Fruit fly (Drosophila melanogaster) whole organism, embryonic: ENCODE measurements around the gene bon.

Experiments
- CG10209 ChIP-seq: fragments of 200-800 bp; sonication (Bioruptor generic); optimal IDR thresholded peaks from 3 replicates; lab custom pipeline; 2017; ENCODE audit warnings: missing biosample characterization, mild to moderate bottlenecking, missing genetic modification characterization, missing genetic modification reagents
- CG11085 ChIP-seq: fragments of 200-800 bp; sonication (Bioruptor generic); IDR thresholded peaks from 2 replicates; pipeline ENCODE4 v1.3.6; 2022; ENCODE audit warnings: missing biosample characterization, missing genetic modification characterization
- CG11695 ChIP-seq: fragments of 200-800 bp; sonication (Bioruptor generic); IDR thresholded peaks from 3 replicates; pipeline ENCODE4 v1.3.6; 2022; ENCODE audit warnings: missing biosample characterization, missing genetic modification characterization
- CG12071 ChIP-seq: fragments of 200-800 bp; sonication (Bioruptor generic); optimal IDR thresholded peaks from 3 replicates; lab custom pipeline; 2018; ENCODE audit warnings: missing biosample characterization, mild to moderate bottlenecking, missing genetic modification characterization
- CG12104 ChIP-seq: fragments of 200-800 bp; sonication (Bioruptor generic); optimal IDR thresholded peaks from 3 replicates; lab custom pipeline; 2016; ENCODE audit warnings: missing biosample characterization, missing genetic modification characterization
- CG12299 ChIP-seq: fragments of 200-800 bp; sonication (Bioruptor generic); optimal IDR thresholded peaks from 2 replicates; lab custom pipeline; 2018; ENCODE audit warnings: missing biosample characterization, mild to moderate bottlenecking, missing genetic modification characterization
- CG14965 ChIP-seq: fragments of 200-800 bp; sonication (Bioruptor generic); optimal IDR thresholded peaks from 2 replicates; lab custom pipeline; 2016; ENCODE audit warnings: missing biosample characterization, missing genetic modification characterization, borderline replicate concordance
- CG15011 ChIP-seq: fragments of 200-800 bp; sonication (Bioruptor generic); optimal IDR thresholded peaks from 3 replicates; lab custom pipeline; 2018; ENCODE audit warnings: missing biosample characterization, mild to moderate bottlenecking, missing genetic modification characterization
- CG15601 ChIP-seq: fragments of 200-800 bp; sonication (Bioruptor generic); optimal IDR thresholded peaks from 3 replicates; lab custom pipeline; 2019; ENCODE audit warnings: missing biosample characterization, mild to moderate bottlenecking, missing genetic modification characterization, moderate library complexity
- CG16813 ChIP-seq: fragments of 200-800 bp; sonication (Bioruptor generic); IDR thresholded peaks from 3 replicates; pipeline ENCODE4 v1.3.6; 2022; ENCODE audit warnings: missing biosample characterization, missing genetic modification characterization; ENCODE audit not compliant: partially characterized antibody
- CG17612 ChIP-seq: fragments of 200-800 bp; sonication (Bioruptor generic); IDR thresholded peaks from 2 replicates; pipeline ENCODE4 v1.3.6; 2022; ENCODE audit warnings: missing biosample characterization, missing genetic modification characterization
- CG18599 ChIP-seq: fragments of 200-800 bp; sonication (Bioruptor generic); optimal IDR thresholded peaks from 3 replicates; lab custom pipeline; 2017; ENCODE audit warnings: missing biosample characterization, missing genetic modification characterization, mild to moderate bottlenecking, moderate library complexity, missing genetic modification reagents
- CG34224 ChIP-seq: fragments of 200-800 bp; sonication (Bioruptor generic); IDR thresholded peaks from 3 replicates; pipeline ENCODE4 v1.3.6; 2022; ENCODE audit warnings: missing biosample characterization, missing genetic modification characterization; ENCODE audit not compliant: partially characterized antibody
- CG4730 ChIP-seq: fragments of 200-800 bp; sonication (Bioruptor generic); IDR thresholded peaks from 2 replicates; pipeline ENCODE4 v1.3.6; 2022; ENCODE audit warnings: missing biosample characterization, missing genetic modification characterization
- CG5180 ChIP-seq: fragments of 200-800 bp; sonication (Bioruptor generic); optimal IDR thresholded peaks from 3 replicates; lab custom pipeline; 2017; ENCODE audit warnings: missing biosample characterization, missing genetic modification characterization, mild to moderate bottlenecking, moderate library complexity, missing genetic modification reagents
- CG6854 ChIP-seq: fragments of 200-800 bp; sonication (Bioruptor generic); optimal IDR thresholded peaks from 3 replicates; lab custom pipeline; 2017; ENCODE audit warnings: missing biosample characterization, mild to moderate bottlenecking, missing genetic modification characterization
- CG7271 ChIP-seq: fragments of 200-800 bp; sonication (Bioruptor generic); optimal IDR thresholded peaks from 2 replicates; lab custom pipeline; 2018; ENCODE audit warnings: missing biosample characterization, mild to moderate bottlenecking, missing genetic modification characterization, moderate library complexity
- CG7745 ChIP-seq: fragments of 200-800 bp; sonication (Bioruptor generic); optimal IDR thresholded peaks from 2 replicates; lab custom pipeline; 2018; ENCODE audit warnings: missing biosample characterization, mild to moderate bottlenecking, missing genetic modification characterization, moderate library complexity
- CoRest ChIP-seq: fragments of 200-800 bp; sonication (Bioruptor generic); optimal IDR thresholded peaks from 3 replicates; lab custom pipeline; 2018; ENCODE audit warnings: missing biosample characterization, mild to moderate bottlenecking, missing genetic modification characterization, moderate library complexity
- Dek ChIP-seq: fragments of 200-800 bp; sonication (Bioruptor generic); optimal IDR thresholded peaks from 3 replicates; lab custom pipeline; 2019; ENCODE audit warnings: missing biosample characterization, mild to moderate bottlenecking, missing genetic modification characterization, moderate library complexity
- HLH4C ChIP-seq: fragments of 200-800 bp; sonication (Bioruptor generic); IDR thresholded peaks from 3 replicates; pipeline ENCODE4 v1.3.6; 2022; ENCODE audit warnings: missing biosample characterization, missing genetic modification characterization; ENCODE audit not compliant: partially characterized antibody
- Hey ChIP-seq: fragments of 200-800 bp; sonication (Bioruptor generic); optimal IDR thresholded peaks from 3 replicates; lab custom pipeline; 2018; ENCODE audit warnings: missing biosample characterization, mild to moderate bottlenecking, missing genetic modification characterization
- Hmr ChIP-seq: fragments of 200-800 bp; sonication (Bioruptor generic); optimal IDR thresholded peaks from 3 replicates; lab custom pipeline; 2017; ENCODE audit warnings: mild to moderate bottlenecking, missing biosample characterization, missing genetic modification reagents, missing genetic modification characterization
- MESR4 ChIP-seq: fragments of 200-800 bp; sonication (Bioruptor generic); optimal IDR thresholded peaks from 2 replicates; lab custom pipeline; 2018; ENCODE audit warnings: missing biosample characterization, mild to moderate bottlenecking, missing genetic modification characterization, moderate library complexity
- Med ChIP-seq: fragments of 200-800 bp; sonication (Bioruptor generic); peaks from one replicate; lab custom pipeline; 2016; ENCODE audit warnings: missing biosample characterization, missing genetic modification characterization, mild to moderate bottlenecking, inconsistent platforms, moderate library complexity
- Nf-YA ChIP-seq: fragments of 200-800 bp; sonication (Bioruptor generic); IDR thresholded peaks from 2 replicates; pipeline ENCODE4 v1.3.6; 2022; ENCODE audit warnings: missing biosample characterization, missing genetic modification characterization
- Poxn ChIP-seq: fragments of 200-800 bp; sonication (Bioruptor generic); IDR thresholded peaks from 2 replicates; pipeline ENCODE4 v1.3.6; 2022; ENCODE audit warnings: missing biosample characterization, missing genetic modification characterization
- Scr ChIP-seq: fragments of 200-800 bp; sonication (Bioruptor generic); IDR thresholded peaks from 2 replicates; pipeline ENCODE4 v1.3.6; 2022; ENCODE audit warnings: missing biosample characterization, missing genetic modification characterization; ENCODE audit not compliant: partially characterized antibody
- Sox100B ChIP-seq: fragments of 200-800 bp; sonication (Bioruptor generic); optimal IDR thresholded peaks from 3 replicates; lab custom pipeline; 2018; ENCODE audit warnings: missing biosample characterization, mild to moderate bottlenecking, missing genetic modification characterization
- YL-1 ChIP-seq: fragments of 200-800 bp; sonication (Bioruptor generic); optimal IDR thresholded peaks from 3 replicates; lab custom pipeline; 2017; ENCODE audit warnings: missing biosample characterization, mild to moderate bottlenecking, missing genetic modification characterization
- al ChIP-seq: fragments of 200-800 bp; sonication (Bioruptor generic); IDR thresholded peaks from 2 replicates; pipeline ENCODE4 v1.3.6; 2022; ENCODE audit warnings: missing biosample characterization, missing genetic modification characterization
- az2 ChIP-seq: fragments of 200-800 bp; sonication (Bioruptor generic); optimal IDR thresholded peaks from 3 replicates; lab custom pipeline; 2016; ENCODE audit warnings: missing biosample characterization, missing genetic modification characterization
- btn ChIP-seq: fragments of 200-800 bp; sonication (Bioruptor generic); optimal IDR thresholded peaks from 2 replicates; lab custom pipeline; 2016; ENCODE audit warnings: missing biosample characterization, missing genetic modification characterization
- cas ChIP-seq: fragments of 200-800 bp; sonication (Bioruptor generic); IDR thresholded peaks from 2 replicates; pipeline ENCODE4 v1.3.6; 2022; ENCODE audit warnings: missing biosample characterization, missing genetic modification characterization
- chm ChIP-seq: fragments of 200-800 bp; sonication (Bioruptor generic); IDR thresholded peaks from 2 replicates; pipeline ENCODE4 v1.3.6; 2022; ENCODE audit warnings: missing biosample characterization, missing genetic modification characterization
- danr ChIP-seq: fragments of 200-800 bp; sonication (Bioruptor generic); IDR thresholded peaks from 2 replicates; pipeline ENCODE4 v1.3.6; 2022; ENCODE audit warnings: missing biosample characterization, missing genetic modification characterization
- dm ChIP-seq: fragments of 200-800 bp; sonication (Bioruptor generic); optimal IDR thresholded peaks from 3 replicates; lab custom pipeline; 2016; ENCODE audit warnings: missing biosample characterization, missing genetic modification characterization
- fd96Cb ChIP-seq: fragments of 200-800 bp; sonication (Bioruptor generic); optimal IDR thresholded peaks from 2 replicates; lab custom pipeline; 2018; ENCODE audit warnings: missing biosample characterization, mild to moderate bottlenecking, missing genetic modification characterization, moderate library complexity
- gce ChIP-seq: fragments of 200-800 bp; sonication (Bioruptor generic); IDR thresholded peaks from 3 replicates; pipeline ENCODE4 v1.3.6; 2022; ENCODE audit warnings: missing biosample characterization, missing genetic modification characterization
- insv ChIP-seq, 2 experiments: fragments of 200-800 bp; sonication (Bioruptor generic); optimal IDR thresholded peaks; 3 replicates each; lab custom pipeline; 2016 to 2018; ENCODE audit warnings: missing biosample characterization in 2 of 2, missing genetic modification characterization in 2 of 2
- inv ChIP-seq: fragments of 200-800 bp; sonication (Bioruptor generic); IDR thresholded peaks from 2 replicates; pipeline ENCODE4 v1.3.6; 2022; ENCODE audit warnings: missing biosample characterization, missing genetic modification characterization; ENCODE audit not compliant: partially characterized antibody
- lilli ChIP-seq: fragments of 200-800 bp; sonication (Bioruptor generic); optimal IDR thresholded peaks from 3 replicates; lab custom pipeline; 2016; ENCODE audit warnings: missing biosample characterization, missing genetic modification characterization
- mirr ChIP-seq: fragments of 200-800 bp; sonication (Bioruptor generic); optimal IDR thresholded peaks from 3 replicates; lab custom pipeline; 2018; ENCODE audit warnings: missing biosample characterization, mild to moderate bottlenecking, missing genetic modification characterization
- sens ChIP-seq: fragments of 200-800 bp; sonication (Bioruptor generic); peaks from one replicate; lab custom pipeline; 2016; ENCODE audit warnings: missing biosample characterization, missing genetic modification characterization
- sob ChIP-seq: fragments of 200-800 bp; sonication (Bioruptor generic); IDR thresholded peaks from 2 replicates; pipeline ENCODE4 v1.3.6; 2022; ENCODE audit warnings: missing biosample characterization, missing genetic modification characterization
- unc-4 ChIP-seq: fragments of 200-800 bp; sonication (Bioruptor generic); IDR thresholded peaks from 2 replicates; pipeline ENCODE4 v1.3.6; 2022; ENCODE audit warnings: missing biosample characterization, missing genetic modification characterization; ENCODE audit not compliant: partially characterized antibody
- vvl ChIP-seq: fragments of 200-800 bp; sonication (Bioruptor generic); IDR thresholded peaks from 2 replicates; pipeline ENCODE4 v1.3.6; 2022; ENCODE audit warnings: missing biosample characterization, missing genetic modification characterization
- wek ChIP-seq: fragments of 200-800 bp; sonication (Bioruptor generic); optimal IDR thresholded peaks from 3 replicates; lab custom pipeline; 2018; ENCODE audit warnings: missing biosample characterization, mild to moderate bottlenecking, missing genetic modification characterization, moderate library complexity
- zf30C ChIP-seq: fragments of 200-800 bp; sonication (Bioruptor generic); optimal IDR thresholded peaks from 3 replicates; lab custom pipeline; 2018; ENCODE audit warnings: missing biosample characterization, mild to moderate bottlenecking, missing genetic modification characterization
- zfh1 ChIP-seq: fragments of 200-800 bp; sonication (Bioruptor generic); IDR thresholded peaks from 3 replicates; pipeline ENCODE4 v1.3.6; 2022; ENCODE audit warnings: missing biosample characterization, missing genetic modification characterization
- zfh2 ChIP-seq: fragments of 200-800 bp; sonication (Bioruptor generic); optimal IDR thresholded peaks from 2 replicates; lab custom pipeline; 2016; ENCODE audit warnings: missing biosample characterization, missing genetic modification characterization

Gene bon

dm6 chr3R:20558106-20558489, 34.8 kb upstream of the bon start (continued):
- TF ChIP-seq CG12104 (GFP tag; lab: Kevin White, UChicago): no peak
- TF ChIP-seq CoRest (tag; lab: Kevin White, UChicago): no peak
- 0 out of 2 replicates have a peak, but pooled peaks have one; percentile 16 for TF ChIP-seq Nf-YA (GFP tag; lab: Robert Waterston, UW)
- TF ChIP-seq CG17612: no peak
- TF ChIP-seq CG6854: no peak
- peak; percentile 7 for TF ChIP-seq zfh2 (GFP tag; lab: Kevin White, UChicago)
- 0 out of 2 replicates have a peak, but pooled peaks have one; percentile 8 for TF ChIP-seq CG11085 (GFP tag; lab: Robert Waterston, UW)
- TF ChIP-seq zf30C: no peak
- peak; percentile 37 for TF ChIP-seq wek
- peak; percentile 47 for TF ChIP-seq Scr (GFP tag; lab: Robert Waterston, UW)
- TF ChIP-seq fd96Cb (tag; lab: Kevin White, UChicago): no peak
- TF ChIP-seq CG7271 (tag; lab: Kevin White, UChicago): no peak
- TF ChIP-seq Med (GFP tag; lab: Kevin White, UChicago): peak; percentile 61
- TF ChIP-seq insv (GFP tag; optimal IDR thresholded peaks at IDR 0.05; lab: Kevin White, UChicago): no peak
- TF ChIP-seq Poxn (GFP tag; lab: Robert Waterston, UW): no peak
- peak; percentile 47 for TF ChIP-seq inv (GFP tag; lab: Robert Waterston, UW)
- TF ChIP-seq CG7745: no peak
- TF ChIP-seq chm (GFP tag; lab: Robert Waterston, UW): peak; percentile 55; the same call in 1 of the 2 replicates
- peak; percentile 48; the same call in 1 of the 3 replicates for TF ChIP-seq zfh1
- TF ChIP-seq unc-4 (GFP tag; lab: Robert Waterston, UW): peak; percentile 61
- TF ChIP-seq sens (GFP tag; lab: Kevin White, UChicago): peak; percentile 50
- TF ChIP-seq al (GFP tag; lab: Robert Waterston, UW): no peak
- no peak for TF ChIP-seq CG4730 (GFP tag; lab: Robert Waterston, UW)
- no peak for TF ChIP-seq dm
- no peak for TF ChIP-seq CG15011 (GFP tag; lab: Kevin White, UChicago)
- TF ChIP-seq CG10209 (GFP tag; lab: Kevin White, UChicago): no peak
- TF ChIP-seq Sox100B (GFP tag; lab: Kevin White, UChicago): peak; percentile 19
- TF ChIP-seq btn (GFP tag; lab: Kevin White, UChicago): no peak
- no peak for TF ChIP-seq CG14965 (GFP tag; lab: Kevin White, UChicago)
- TF ChIP-seq sob (GFP tag; lab: Robert Waterston, UW): peak; percentile 29; the same call in 1 of the 2 replicates
- TF ChIP-seq CG16813: peak; percentile 57
- peak; percentile 35; the same call in 1 of the 2 replicates for TF ChIP-seq vvl (GFP tag; lab: Robert Waterston, UW)
- no peak for TF ChIP-seq CG15601
- TF ChIP-seq Hey (tag; lab: Kevin White, UChicago): no peak
- no peak for TF ChIP-seq CG11695
- 0 out of 3 replicates have a peak, but pooled peaks have one; percentile 33 for TF ChIP-seq HLH4C
- no peak for TF ChIP-seq CG12299 (tag; lab: Kevin White, UChicago)

dm6 chr3R:20560019-20560667, 32.8 kb upstream of the bon start, which contains the start of gene CG15922:
Gene CG15922, minus strand, starts transcription at chr3R:20560280.
- peak; percentile 31 for TF ChIP-seq CG5180 (GFP tag; lab: Kevin White, UChicago)
- TF ChIP-seq MESR4 (GFP tag; lab: Kevin White, UChicago): peak; percentile 32
- peak; percentile 44 for TF ChIP-seq lilli (GFP tag; lab: Kevin White, UChicago)
- TF ChIP-seq CG12071 (GFP tag; lab: Kevin White, UChicago): no peak
- TF ChIP-seq CG18599: peak; percentile 0
- TF ChIP-seq danr (GFP tag; lab: Robert Waterston, UW): no peak
- TF ChIP-seq az2 (GFP tag; lab: Kevin White, UChicago): peak; percentile 30
- TF ChIP-seq YL-1: peak; percentile 8
- no peak for TF ChIP-seq gce (GFP tag; lab: Robert Waterston, UW)
- no peak for TF ChIP-seq Dek (tag; lab: Kevin White, UChicago)
- no peak for TF ChIP-seq cas (GFP tag; lab: Robert Waterston, UW)
- TF ChIP-seq mirr: no peak
- TF ChIP-seq Hmr (GFP tag; lab: Kevin White, UChicago): peak; percentile 13
- TF ChIP-seq CG34224 (GFP tag; lab: Robert Waterston, UW): peak; percentile 31; the same call in 1 of the 3 replicates
